ENCODE assay signal across 1 fruit fly cellular context in the genomic region with DNA sequence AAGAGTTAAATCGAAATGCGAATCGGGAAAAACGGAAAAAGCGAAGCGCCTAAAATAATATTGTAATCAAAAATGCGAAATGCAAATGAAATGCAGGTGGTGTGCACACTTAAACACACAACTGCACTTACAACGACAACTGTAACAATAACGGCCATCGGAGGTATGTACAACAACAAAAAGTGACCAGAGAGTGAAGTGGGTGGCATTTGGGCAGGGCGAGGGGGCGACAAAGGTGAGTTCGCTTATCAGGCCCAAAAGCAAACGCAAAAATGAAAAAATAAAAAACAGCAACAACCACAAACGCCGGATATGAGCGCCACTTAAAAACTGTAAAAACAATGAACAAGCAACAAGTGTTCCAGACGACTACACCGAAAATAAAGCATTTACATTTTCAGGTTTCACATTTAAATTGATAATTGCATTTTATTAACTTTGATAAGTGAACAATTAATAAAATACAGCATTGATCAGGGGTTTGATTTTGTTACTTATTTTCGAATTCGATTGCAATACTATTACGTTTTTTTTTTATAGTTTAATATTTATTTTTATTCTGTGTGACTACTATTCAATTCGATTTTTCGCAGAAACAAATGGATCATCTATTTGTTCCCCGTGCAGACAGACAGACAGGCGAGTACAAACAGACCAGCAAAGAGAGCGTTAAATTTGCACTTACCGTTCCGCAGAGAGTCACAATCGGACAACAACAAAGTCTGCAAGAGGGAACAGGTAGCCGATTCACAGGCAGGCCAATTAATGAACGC.
TF ChIP-seq lines count a peak whose summit lies in the region.

No protein-coding gene starts in this region.

TF ChIP-seq in whole organism, embryonic, 481 proteins besides CTCF, POLR2A, EP300 and RAD21 (continued from another document):
- 0 out of 2 replicates have a peak, but pooled peaks have one; percentile 20 for TF ChIP-seq CG8765 (GFP tag; IDR thresholded peaks at IDR 0.05; lab: Robert Waterston, UW)
- TF ChIP-seq H2.0 (GFP tag; IDR thresholded peaks at IDR 0.05; lab: Robert Waterston, UW) = 0 out of 2 replicates have a peak, but pooled peaks have one; percentile 4
- peak; percentile 33 for TF ChIP-seq unpg (GFP tag; optimal IDR thresholded peaks at IDR 0.05; lab: Kevin White, UChicago)
- TF ChIP-seq al (GFP tag; IDR thresholded peaks at IDR 0.05; lab: Robert Waterston, UW) = peak; percentile 17; the same call in 1 of the 2 replicates
- peak; percentile 70 for TF ChIP-seq crol (GFP tag; IDR thresholded peaks at IDR 0.05; lab: Robert Waterston, UW)
- TF ChIP-seq sna (GFP tag; IDR thresholded peaks at IDR 0.05; lab: Robert Waterston, UW; ENCODE audit: partially characterized antibody) = no peak
- no peak for TF ChIP-seq Dad (GFP tag; optimal IDR thresholded peaks at IDR 0.05; lab: Kevin White, UChicago)
- peak; percentile 49 for TF ChIP-seq lilli (GFP tag; optimal IDR thresholded peaks at IDR 0.05; lab: Kevin White, UChicago)
- no peak for TF ChIP-seq pum (GFP tag; optimal IDR thresholded peaks at IDR 0.05; lab: Kevin White, UChicago)
- TF ChIP-seq Aef1 (GFP tag; IDR thresholded peaks at IDR 0.05; lab: Robert Waterston, UW) = peak; percentile 45; the same call in 2 of the 3 replicates
- TF ChIP-seq so (GFP tag; IDR thresholded peaks at IDR 0.05; lab: Robert Waterston, UW) = no peak
- peak; percentile 47 for TF ChIP-seq caup (GFP tag; optimal IDR thresholded peaks at IDR 0.05; lab: Kevin White, UChicago; ENCODE audit: severe bottlenecking)
- TF ChIP-seq Dek (tag; optimal IDR thresholded peaks at IDR 0.05; lab: Kevin White, UChicago) = peak; percentile 50
- TF ChIP-seq grau (tag; optimal IDR thresholded peaks at IDR 0.05; lab: Kevin White, UChicago) = peak; percentile 56
- TF ChIP-seq CG13296 (GFP tag; optimal IDR thresholded peaks at IDR 0.05; lab: Kevin White, UChicago) = peak; percentile 11
- TF ChIP-seq PHDP (tag; optimal IDR thresholded peaks at IDR 0.05; lab: Kevin White, UChicago) = peak; percentile 63
- TF ChIP-seq CG10366 (GFP tag; IDR thresholded peaks at IDR 0.05; lab: Robert Waterston, UW) = 0 out of 2 replicates have a peak, but pooled peaks have one; percentile 31
- TF ChIP-seq D19A (tag; optimal IDR thresholded peaks at IDR 0.05; lab: Kevin White, UChicago) = no peak
- peak; percentile 68 for TF ChIP-seq CG7839 (tag; optimal IDR thresholded peaks at IDR 0.05; lab: Kevin White, UChicago)
- no peak for TF ChIP-seq CG34224 (GFP tag; IDR thresholded peaks at IDR 0.05; lab: Robert Waterston, UW; ENCODE audit: partially characterized antibody)
- TF ChIP-seq Xbp1 (GFP tag; optimal IDR thresholded peaks at IDR 0.05; lab: Kevin White, UChicago) = no peak
- no peak for TF ChIP-seq sima (GFP tag; optimal IDR thresholded peaks at IDR 0.05; lab: Kevin White, UChicago)
- TF ChIP-seq CG9215 (GFP tag; IDR thresholded peaks at IDR 0.05; lab: Robert Waterston, UW) = peak; percentile 59
- peak; percentile 1 for TF ChIP-seq CG10267 (tag; optimal IDR thresholded peaks at IDR 0.05; lab: Kevin White, UChicago)
- TF ChIP-seq Max (GFP tag; optimal IDR thresholded peaks at IDR 0.05; lab: Kevin White, UChicago) = no peak
- no peak for TF ChIP-seq en (GFP tag; optimal IDR thresholded peaks at IDR 0.05; lab: Kevin White, UChicago)
- TF ChIP-seq CG5180 (GFP tag; optimal IDR thresholded peaks at IDR 0.05; lab: Kevin White, UChicago) = no peak
- TF ChIP-seq CG9727 (GFP tag; optimal IDR thresholded peaks at IDR 0.05; lab: Kevin White, UChicago) = peak; percentile 12
- TF ChIP-seq CG9817 (tag; optimal IDR thresholded peaks at IDR 0.05; lab: Kevin White, UChicago) = peak; percentile 34
- peak; percentile 71 for TF ChIP-seq CG18599 (GFP tag; optimal IDR thresholded peaks at IDR 0.05; lab: Kevin White, UChicago)
- TF ChIP-seq Hand (GFP tag; optimal IDR thresholded peaks at IDR 0.05; lab: Kevin White, UChicago) = peak; percentile 43
- TF ChIP-seq onecut (GFP tag; IDR thresholded peaks at IDR 0.05; lab: Robert Waterston, UW) = no peak
- peak; percentile 31 for TF ChIP-seq CG10147 (GFP tag; optimal IDR thresholded peaks at IDR 0.05; lab: Kevin White, UChicago)
- TF ChIP-seq ATbp (GFP tag; optimal IDR thresholded peaks at IDR 0.05; lab: Kevin White, UChicago) = no peak
- peak; percentile 25 for TF ChIP-seq ind (GFP tag; optimal IDR thresholded peaks at IDR 0.05; lab: Kevin White, UChicago)
- no peak for TF ChIP-seq Sox100B (GFP tag; optimal IDR thresholded peaks at IDR 0.05; lab: Kevin White, UChicago)
- TF ChIP-seq Sry-β (GFP tag; optimal IDR thresholded peaks at IDR 0.05; lab: Kevin White, UChicago) = no peak
- peak; percentile 26; the same call in 1 of the 2 replicates for TF ChIP-seq E2f1 (GFP tag; IDR thresholded peaks at IDR 0.05; lab: Robert Waterston, UW)
- TF ChIP-seq CG31224 (GFP tag; IDR thresholded peaks at IDR 0.05; lab: Robert Waterston, UW) = peak; percentile 55
- TF ChIP-seq CG43689 (GFP tag; IDR thresholded peaks at IDR 0.05; lab: Robert Waterston, UW) = 0 out of 2 replicates have a peak, but pooled peaks have one; percentile 45
- TF ChIP-seq CG18619 (GFP tag; optimal IDR thresholded peaks at IDR 0.05; lab: Kevin White, UChicago) = peak; percentile 48
- TF ChIP-seq HLHmδ (GFP tag; optimal IDR thresholded peaks at IDR 0.05; lab: Kevin White, UChicago) = no peak
- peak; percentile 66; the same call in 2 of the 3 replicates for TF ChIP-seq dysf (GFP tag; IDR thresholded peaks at IDR 0.05; lab: Robert Waterston, UW)
- no peak for TF ChIP-seq Awh (GFP tag; IDR thresholded peaks at IDR 0.05; lab: Robert Waterston, UW)
- TF ChIP-seq CG11504 (tag; optimal IDR thresholded peaks at IDR 0.05; lab: Kevin White, UChicago) = peak; percentile 44
- TF ChIP-seq Med (GFP tag; lab: Kevin White, UChicago) = peak; percentile 45
- peak; percentile 67 for TF ChIP-seq CG32532 (GFP tag; IDR thresholded peaks at IDR 0.05; lab: Robert Waterston, UW)
- TF ChIP-seq Fer1 (GFP tag; optimal IDR thresholded peaks at IDR 0.05; lab: Kevin White, UChicago) = peak; percentile 61
- no peak for TF ChIP-seq CG4617 (GFP tag; optimal IDR thresholded peaks at IDR 0.05; lab: Kevin White, UChicago; ENCODE audit: borderline replicate concordance)
- TF ChIP-seq Hmr (GFP tag; optimal IDR thresholded peaks at IDR 0.05; lab: Kevin White, UChicago) = peak; percentile 73
- no peak for TF ChIP-seq Camta (GFP tag; optimal IDR thresholded peaks at IDR 0.05; lab: Kevin White, UChicago)
- no peak for TF ChIP-seq CG10274 (GFP tag; optimal IDR thresholded peaks at IDR 0.05; lab: Kevin White, UChicago)
- peak; percentile 58 for TF ChIP-seq CoRest (tag; optimal IDR thresholded peaks at IDR 0.05; lab: Kevin White, UChicago)
- no peak for TF ChIP-seq CG14860 (GFP tag; IDR thresholded peaks at IDR 0.05; lab: Robert Waterston, UW; ENCODE audit: partially characterized antibody)
- TF ChIP-seq CG12391 (tag; optimal IDR thresholded peaks at IDR 0.05; lab: Kevin White, UChicago) = peak; percentile 11
- peak; percentile 24 for TF ChIP-seq fd3F (GFP tag; optimal IDR thresholded peaks at IDR 0.05; lab: Kevin White, UChicago)
- peak; percentile 21 for TF ChIP-seq CG12659 (GFP tag; optimal IDR thresholded peaks at IDR 0.05; lab: Kevin White, UChicago)
- peak; percentile 42; the same call in 1 of the 2 replicates for TF ChIP-seq CG6689 (GFP tag; IDR thresholded peaks at IDR 0.05; lab: Robert Waterston, UW)
- no peak for TF ChIP-seq tna (GFP tag; IDR thresholded peaks at IDR 0.05; lab: Robert Waterston, UW; ENCODE audit: partially characterized antibody)
